Fruit fly (Drosophila melanogaster) Kc167 (cell line): Measurements from ENCODE around the gene CG14877.
"Not testable (repeated sequence)": the region's sequence is repeated elsewhere in the genome, so short reads cannot be mapped to it uniquely, and the experiment has no call there.

ENCODE experiments used
- Myc ChIP-seq: fragments of >200 bp; optimal IDR thresholded peaks from 2 replicates; lab custom pipeline; 2017; ENCODE audit warnings: missing external identifiers
- Sin3A ChIP-seq: fragments of >200 bp; optimal IDR thresholded peaks from 2 replicates; lab custom pipeline; 2018; ENCODE audit warnings: missing external identifiers
- h ChIP-seq: fragments of >200 bp; optimal IDR thresholded peaks from 3 replicates; lab custom pipeline; 2018; ENCODE audit warnings: missing external identifiers
- insv ChIP-seq: fragments of >200 bp; optimal IDR thresholded peaks from 3 replicates; lab custom pipeline; 2018; ENCODE audit warnings: missing external identifiers
- psq ChIP-seq: fragments of >200 bp; optimal IDR thresholded peaks from 2 replicates; lab custom pipeline; 2017; ENCODE audit warnings: missing external identifiers
- ttk ChIP-seq: sonication (Bioruptor generic); optimal IDR thresholded peaks from 2 replicates; lab custom pipeline; 2017; ENCODE audit warnings: missing external identifiers

CG14877 gene

DNA sequence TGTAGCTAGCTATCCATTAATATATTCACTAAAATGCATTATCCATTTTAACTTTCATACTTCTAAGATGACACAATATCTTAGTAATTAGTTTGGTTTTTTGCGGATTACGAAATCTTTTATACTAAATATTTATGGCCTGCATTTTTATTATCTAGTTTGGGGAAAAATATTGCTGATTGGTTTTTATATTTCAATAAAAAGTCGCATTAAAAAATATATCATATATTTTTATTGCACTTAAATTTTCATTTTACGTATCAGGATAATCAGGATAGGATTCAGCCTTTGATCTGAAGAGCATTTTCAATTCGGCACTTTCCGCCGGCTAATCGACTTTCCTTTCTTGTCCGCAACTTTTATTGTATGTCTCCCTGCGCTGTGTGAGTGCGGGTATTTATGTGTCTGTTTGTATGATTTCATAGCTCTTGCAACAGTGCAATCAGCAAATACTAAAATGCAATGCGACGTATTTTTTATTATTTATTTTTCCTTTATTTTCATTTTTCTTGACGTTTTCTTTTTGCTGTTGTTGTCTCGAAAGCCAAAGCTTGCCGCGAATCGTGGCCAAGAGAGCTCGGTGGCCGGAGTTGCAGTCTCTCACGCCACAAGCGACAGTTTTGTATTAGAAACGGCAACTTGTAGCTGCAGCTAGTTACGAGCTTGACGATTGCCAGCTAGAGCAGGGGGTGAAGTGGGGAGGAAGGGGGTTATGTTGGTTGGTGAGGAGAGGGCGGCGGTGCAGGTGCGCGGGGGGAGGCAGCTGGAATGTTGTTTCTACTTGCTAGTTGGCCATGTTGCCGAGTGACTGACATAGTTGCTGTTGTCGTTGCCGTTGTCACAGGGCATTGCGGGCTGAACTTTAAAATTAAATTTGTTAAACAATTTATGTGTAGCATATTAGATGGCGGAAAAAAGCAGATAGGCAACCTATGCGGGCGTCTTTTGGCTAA, 27.0 kb upstream of the CG14877 start:
- TF ChIP-seq Sin3A: no peak
- no peak for TF ChIP-seq Myc
- TF ChIP-seq insv: no peak
- no peak for TF ChIP-seq ttk (lab: Kevin White, UChicago)
- no peak for TF ChIP-seq psq
- no peak for TF ChIP-seq h

- no peak for TF ChIP-seq Sin3A
- no peak for TF ChIP-seq insv
- no peak for TF ChIP-seq h
- no peak for TF ChIP-seq psq
- no peak for TF ChIP-seq ttk (lab: Kevin White, UChicago)
- no peak for TF ChIP-seq Myc
Measured at dm6 chr3R:15921747-15922146, 25.9 kb upstream of the CG14877 start.

DNA sequence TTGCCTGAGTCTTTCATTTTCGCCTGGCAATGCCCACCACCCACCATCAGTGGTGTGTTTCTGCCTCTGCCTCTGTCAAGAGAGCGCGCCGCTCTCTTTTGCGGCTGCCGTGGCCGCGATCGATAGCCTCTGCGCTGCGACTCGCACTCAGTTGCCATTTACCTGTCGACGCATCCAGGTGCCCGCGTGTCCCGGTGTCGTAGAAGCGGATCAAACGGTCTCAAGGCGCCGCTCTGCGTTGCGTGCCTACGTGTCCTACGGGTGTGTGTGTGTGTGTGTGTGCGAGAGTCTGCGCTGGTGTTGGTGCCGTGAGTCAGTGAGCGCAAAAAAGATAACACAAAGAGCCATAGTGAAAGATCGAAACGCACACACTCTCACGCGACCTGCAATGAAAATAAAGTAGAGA, 24.9 kb upstream of the CG14877 start, which contains the start of gene Fbxl7:
Gene Fbxl7, plus strand, starts transcription at position 148 of the 406 bp plus-strand sequence.
- TF ChIP-seq Sin3A (no peak), Myc (no peak), ttk (lab: Kevin White, UChicago) (no peak), insv (no peak), h (no peak), psq (no peak)

DNA sequence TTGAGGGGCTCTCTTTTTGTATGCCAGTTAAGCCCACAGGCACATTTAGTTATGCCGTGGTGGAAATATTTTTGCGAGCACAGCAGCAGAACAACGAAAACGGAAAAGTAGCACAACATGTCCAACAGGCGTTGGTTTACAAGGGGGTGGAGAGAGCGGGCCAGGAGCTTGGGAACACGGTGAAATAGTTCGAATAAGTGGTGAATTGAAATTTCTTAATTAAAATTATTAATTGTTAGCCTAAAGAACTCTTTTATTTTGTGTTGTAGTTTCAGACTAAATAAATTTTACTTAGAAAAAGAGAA, 24.3 kb upstream of the CG14877 start:
- TF ChIP-seq ttk (lab: Kevin White, UChicago): no peak
- no peak for TF ChIP-seq psq
- no peak for TF ChIP-seq Myc
- no peak for TF ChIP-seq h
- no peak for TF ChIP-seq insv
- no peak for TF ChIP-seq Sin3A

- TF ChIP-seq Sin3A: no peak
- no peak for TF ChIP-seq Myc
- no peak for TF ChIP-seq psq
- no peak for TF ChIP-seq ttk (lab: Kevin White, UChicago)
Measured at dm6 chr3R:15919367-15920228, 23.7 kb upstream of the CG14877 start.

- TF ChIP-seq insv (no peak), Sin3A (no peak), psq (no peak), h (no peak)
Measured at dm6 chr3R:15917907-15918306, 22.0 kb upstream of the CG14877 start, which contains the start of gene CG45105. TSS of gene CG45105 (minus strand) at chr3R:15918007.

- TF ChIP-seq psq (no peak), insv (no peak), h (no peak), ttk (lab: Kevin White, UChicago) (no peak), Sin3A (no peak), Myc (no peak)
Measured at dm6 chr3R:15913231-15913630, 17.4 kb upstream of the CG14877 start.

DNA sequence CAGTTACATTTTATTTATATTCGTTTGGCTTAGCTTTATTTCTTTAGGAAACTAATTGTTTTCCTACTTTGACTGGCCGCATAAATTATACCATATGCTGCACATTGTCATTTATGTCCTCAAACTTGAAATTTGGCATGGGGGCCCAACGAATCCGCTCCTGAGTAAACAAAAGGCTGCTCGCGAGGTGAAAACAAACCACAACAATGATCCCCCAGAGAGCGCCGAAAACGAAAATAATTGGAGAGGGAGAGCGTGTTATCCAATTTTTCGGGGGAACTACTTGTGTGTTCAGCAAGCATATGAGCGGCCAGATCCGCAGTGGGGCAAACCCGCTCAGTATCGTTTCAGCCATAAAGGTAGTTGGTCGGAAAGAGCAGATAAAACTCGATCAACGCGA, 12.2 kb upstream of the CG14877 start, which contains the start of gene EndoU:
Gene EndoU, plus strand, starts transcription at position 301 of the 400 bp plus-strand sequence.
- not testable (repeated sequence) for TF ChIP-seq h, psq, insv

dm6 chr3R:15904543-15904942, 8.7 kb upstream of the CG14877 start, which contains the start of gene glob1:
TSS of gene glob1 (minus strand) at chr3R:15904643.
- not testable (repeated sequence) for TF ChIP-seq ttk (lab: Kevin White, UChicago); Myc; h

DNA sequence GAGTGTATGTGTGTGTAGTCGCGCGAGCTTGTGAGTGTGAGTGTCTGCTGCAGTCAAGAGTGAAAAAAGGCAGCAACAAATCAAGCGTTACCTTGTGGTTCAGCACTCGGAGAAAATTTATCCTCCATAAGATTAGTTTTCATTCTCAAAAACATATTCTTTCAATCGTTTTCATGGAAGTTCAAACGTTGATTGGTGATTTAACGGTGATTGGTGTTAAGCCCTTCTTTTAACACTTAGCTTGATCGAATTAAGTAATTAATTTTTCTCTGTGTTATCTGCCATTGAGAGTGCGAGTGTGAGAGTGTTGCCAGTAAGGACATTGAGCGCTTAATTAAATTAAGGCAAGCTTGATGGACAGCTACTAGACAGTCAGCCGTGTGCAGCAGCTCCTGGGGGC, 3.8 kb upstream of the CG14877 start:
- TF ChIP-seq Myc (no peak), psq (no peak), insv (no peak), h (no peak), ttk (lab: Kevin White, UChicago) (no peak)

dm6 chr3R:15898302-15898701, 2.4 kb upstream of the CG14877 start:
- TF ChIP-seq Sin3A: no peak
- TF ChIP-seq ttk (lab: Kevin White, UChicago): no peak
- TF ChIP-seq Myc: no peak
- TF ChIP-seq h: no peak
- no peak for TF ChIP-seq insv
- TF ChIP-seq psq: no peak

DNA sequence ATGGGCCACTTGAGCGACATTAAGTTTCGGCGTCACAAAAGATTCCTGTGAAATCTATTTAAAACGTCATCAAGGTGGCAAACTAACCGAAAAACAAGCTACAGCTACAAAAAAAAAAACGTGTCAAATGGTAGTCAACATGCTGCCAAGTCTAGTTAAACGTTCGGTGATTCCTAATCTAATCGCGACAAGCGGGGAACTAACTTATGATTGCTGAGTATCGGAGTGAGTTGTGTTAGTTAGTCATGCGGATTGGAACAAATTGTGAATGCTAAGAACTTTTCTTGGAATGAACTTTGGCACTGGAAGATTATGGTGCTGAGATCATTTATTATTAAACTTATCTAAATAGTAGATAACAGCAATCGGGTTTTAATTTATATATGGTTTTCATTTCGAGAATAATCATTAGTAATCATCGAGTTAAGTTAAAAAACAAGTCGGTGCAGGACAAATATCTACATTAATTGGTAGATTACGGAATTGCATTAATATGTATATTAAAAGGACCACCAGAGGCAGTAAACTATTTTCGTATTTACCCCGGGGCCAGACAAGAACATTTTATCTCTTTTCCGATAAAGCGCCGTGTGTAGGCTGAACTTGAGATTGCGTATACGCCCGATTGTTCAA, 4.6 kb downstream of the CG14877 start:
- no peak for TF ChIP-seq psq
- no peak for TF ChIP-seq insv
- TF ChIP-seq Myc: no peak
- no peak for TF ChIP-seq h
- no peak for TF ChIP-seq ttk (lab: Kevin White, UChicago)
- TF ChIP-seq Sin3A: no peak

- TF ChIP-seq psq: no peak
- no peak for TF ChIP-seq h
- TF ChIP-seq Myc: no peak
- TF ChIP-seq Sin3A: no peak
- no peak for TF ChIP-seq insv
- no peak for TF ChIP-seq ttk (lab: Kevin White, UChicago)
Measured at dm6 chr3R:15875611-15876010, 20.3 kb downstream of the CG14877 start, which contains the start of gene CG31183. TSS of gene CG31183 (minus strand) at chr3R:15875939.
